Worm (Caenorhabditis elegans) whole organism, early embryonic: ENCODE measurements around the gene abu-7.

Experiments
- B0310.2 ChIP-seq: sonication (generic microtip); optimal IDR thresholded peaks from 2 replicates; lab custom pipeline; 2016; ENCODE audit warnings: mild to moderate bottlenecking, missing genetic modification characterization, missing compliant biosample characterization
- F13C5.2 ChIP-seq: sonication (generic microtip); optimal IDR thresholded peaks from 2 replicates; lab custom pipeline; 2017; ENCODE audit warnings: mild to moderate bottlenecking, missing genetic modification characterization, inconsistent platforms, missing compliant biosample characterization
- aly-1 ChIP-seq: sonication (generic microtip); optimal IDR thresholded peaks from 2 replicates; lab custom pipeline; 2016; ENCODE audit warnings: missing genetic modification characterization, missing compliant biosample characterization
- ama-1 ChIP-seq: fragments of 150-350 bp; optimal IDR thresholded peaks from 2 replicates; lab custom pipeline; 2014
- ceh-13 ChIP-seq: fragments of 200-800 bp; sonication (Bioruptor generic); optimal IDR thresholded peaks from 2 replicates; lab custom pipeline; 2018; ENCODE audit warnings: mild to moderate bottlenecking, missing genetic modification characterization, missing compliant biosample characterization
- ceh-36 ChIP-seq: sonication (generic microtip); optimal IDR thresholded peaks from 2 replicates; lab custom pipeline; 2016; ENCODE audit warnings: missing genetic modification characterization, inconsistent platforms, missing compliant biosample characterization
- ets-7 ChIP-seq: sonication (generic microtip); optimal IDR thresholded peaks from 2 replicates; lab custom pipeline; 2016; ENCODE audit warnings: missing genotype, missing genetic modification characterization, missing compliant biosample characterization
- flt-1 ChIP-seq: fragments of 200-800 bp; sonication (Bioruptor generic); IDR thresholded peaks from 2 replicates; pipeline ENCODE4 v1.3.6; 2022; ENCODE audit warnings: missing genetic modification characterization, missing compliant biosample characterization
- hmbx-1 ChIP-seq: sonication (generic microtip); optimal IDR thresholded peaks from 2 replicates; lab custom pipeline; 2016; ENCODE audit warnings: mild to moderate bottlenecking, missing genetic modification characterization, missing compliant biosample characterization
- hmg-4 ChIP-seq: fragments of 200-800 bp; sonication (Bioruptor generic); optimal IDR thresholded peaks from 2 replicates; lab custom pipeline; 2018; ENCODE audit warnings: mild to moderate bottlenecking, missing genetic modification characterization, missing compliant biosample characterization
- hnd-1 ChIP-seq: sonication (generic microtip); optimal IDR thresholded peaks from 2 replicates; lab custom pipeline; 2016; ENCODE audit warnings: missing genetic modification characterization, missing compliant biosample characterization
- pes-1 ChIP-seq: fragments of 200-800 bp; sonication (Bioruptor generic); IDR thresholded peaks from 2 replicates; pipeline ENCODE4 v1.3.6; 2022; ENCODE audit warnings: missing genetic modification reagents, missing genetic modification characterization, missing compliant biosample characterization
- scrt-1 ChIP-seq: fragments of 200-800 bp; sonication (Bioruptor generic); IDR thresholded peaks from 2 replicates; pipeline ENCODE4 v1.3.6; 2022; ENCODE audit warnings: missing genetic modification characterization, missing compliant biosample characterization
- sea-1 ChIP-seq: fragments of 200-800 bp; sonication (Bioruptor generic); conservative IDR thresholded peaks from 2 replicates; pipeline ENCODE4 v1.3.6; 2022; ENCODE audit warnings: missing genetic modification characterization, missing compliant biosample characterization
- tbx-11 ChIP-seq: fragments of 200-800 bp; sonication (Bioruptor generic); IDR thresholded peaks from 2 replicates; pipeline ENCODE4 v1.3.6; 2022; ENCODE audit warnings: missing genetic modification characterization, missing compliant biosample characterization
- tbx-37 ChIP-seq: fragments of 200-800 bp; sonication (Bioruptor generic); conservative IDR thresholded peaks from 2 replicates; pipeline ENCODE4 v1.3.6; 2022; ENCODE audit warnings: missing genetic modification reagents, missing genetic modification characterization, missing compliant biosample characterization
- tra-4 ChIP-seq: sonication (generic microtip); optimal IDR thresholded peaks from 2 replicates; lab custom pipeline; 2017; ENCODE audit warnings: missing genetic modification characterization, missing compliant biosample characterization

Gene abu-7

ce11 chrV:5194508-5194907 lies 29.9 kb upstream of the abu-7 start, which contains the start of gene abu-8:
TSS of gene abu-8 (minus strand) at chrV:5194608.
- TF ChIP-seq B0310.2 (tag; lab: Kevin White, UChicago) = no peak
- no peak for TF ChIP-seq tbx-37 (GFP tag; lab: Robert Waterston, UW)
- TF ChIP-seq hnd-1 = no peak
- no peak for TF ChIP-seq flt-1 (GFP tag; lab: Robert Waterston, UW)
- TF ChIP-seq hmg-4 (GFP tag; lab: Kevin White, UChicago) = no peak
- TF ChIP-seq tra-4 (tag; lab: Kevin White, UChicago) = no peak
- no peak for TF ChIP-seq ceh-13 (GFP tag; lab: Kevin White, UChicago)

- TF ChIP-seq ceh-13 (GFP tag; lab: Kevin White, UChicago) (no peak), tbx-37 (GFP tag; lab: Robert Waterston, UW) (no peak), scrt-1 (GFP tag; lab: Robert Waterston, UW) (no peak), ama-1 (lab: Kevin White, UChicago) (no peak), tra-4 (tag; lab: Kevin White, UChicago) (no peak), aly-1 (no peak), flt-1 (GFP tag; lab: Robert Waterston, UW) (no peak), sea-1 (GFP tag; lab: Robert Waterston, UW) (no peak), pes-1 (no peak), F13C5.2 (tag; lab: Kevin White, UChicago) (no peak), B0310.2 (tag; lab: Kevin White, UChicago) (no peak), ets-7 (tag; lab: Kevin White, UChicago) (no peak), hnd-1 (no peak), hmg-4 (GFP tag; lab: Kevin White, UChicago) (no peak), tbx-11 (no peak), ceh-36 (tag; lab: Kevin White, UChicago) (no peak), hmbx-1 (tag; lab: Kevin White, UChicago) (no peak)
Measured at ce11 chrV:5192501-5192900, 27.9 kb upstream of the abu-7 start, which contains the start of gene C03A7.13. TSS of gene C03A7.13 (minus strand) at chrV:5192543.

ce11 chrV:5181612-5182011 lies 17.0 kb upstream of the abu-7 start, which contains the start of gene C03A7.2:
TSS of gene C03A7.2 (plus strand) at chrV:5181912.
- TF ChIP-seq sea-1 (GFP tag; lab: Robert Waterston, UW) (no peak), tbx-37 (GFP tag; lab: Robert Waterston, UW) (no peak), scrt-1 (GFP tag; lab: Robert Waterston, UW) (no peak), ets-7 (tag; lab: Kevin White, UChicago) (no peak), F13C5.2 (tag; lab: Kevin White, UChicago) (no peak), tra-4 (tag; lab: Kevin White, UChicago) (no peak)

- TF ChIP-seq F13C5.2 (tag; lab: Kevin White, UChicago) = no peak
- no peak for TF ChIP-seq hnd-1
- TF ChIP-seq aly-1 = no peak
- TF ChIP-seq sea-1 (GFP tag; lab: Robert Waterston, UW) = no peak
- TF ChIP-seq ceh-13 (GFP tag; lab: Kevin White, UChicago) = no peak
- TF ChIP-seq ama-1 (lab: Kevin White, UChicago) = no peak
- no peak for TF ChIP-seq tbx-37 (GFP tag; lab: Robert Waterston, UW)
- TF ChIP-seq tra-4 (tag; lab: Kevin White, UChicago) = no peak
- TF ChIP-seq pes-1 = no peak
- TF ChIP-seq scrt-1 (GFP tag; lab: Robert Waterston, UW) = no peak
- TF ChIP-seq ets-7 (tag; lab: Kevin White, UChicago) = no peak
- no peak for TF ChIP-seq tbx-11
- TF ChIP-seq hmbx-1 (tag; lab: Kevin White, UChicago) = no peak
Measured at ce11 chrV:5178051-5178450, 13.5 kb upstream of the abu-7 start.

ce11 chrV:5177209-5177608 lies 12.6 kb upstream of the abu-7 start, which contains the start of gene ugt-51:
TSS of gene ugt-51 (minus strand) at chrV:5177309.
- TF ChIP-seq pes-1 (no peak), F13C5.2 (tag; lab: Kevin White, UChicago) (no peak), aly-1 (no peak), hmbx-1 (tag; lab: Kevin White, UChicago) (no peak), sea-1 (GFP tag; lab: Robert Waterston, UW) (no peak)

ce11 chrV:5172833-5173232 lies 8.3 kb upstream of the abu-7 start, which contains the start of gene srt-65:
TSS of gene srt-65 (minus strand) at chrV:5172933.
- no peak for TF ChIP-seq tbx-11
- TF ChIP-seq pes-1 = no peak
- TF ChIP-seq hmbx-1 (tag; lab: Kevin White, UChicago) = no peak
- TF ChIP-seq hmg-4 (GFP tag; lab: Kevin White, UChicago) = no peak
- TF ChIP-seq tbx-37 (GFP tag; lab: Robert Waterston, UW) = no peak
- no peak for TF ChIP-seq tra-4 (tag; lab: Kevin White, UChicago)
- no peak for TF ChIP-seq aly-1
- no peak for TF ChIP-seq F13C5.2 (tag; lab: Kevin White, UChicago)
- no peak for TF ChIP-seq ama-1 (lab: Kevin White, UChicago)
- no peak for TF ChIP-seq ceh-36 (tag; lab: Kevin White, UChicago)
- no peak for TF ChIP-seq ceh-13 (GFP tag; lab: Kevin White, UChicago)
- TF ChIP-seq B0310.2 (tag; lab: Kevin White, UChicago) = no peak
- TF ChIP-seq hnd-1 = no peak
- TF ChIP-seq sea-1 (GFP tag; lab: Robert Waterston, UW) = no peak

ce11 chrV:5169586-5169985 lies 5.0 kb upstream of the abu-7 start, which contains the start of gene srt-64:
TSS of gene srt-64 (minus strand) at chrV:5169686.
- no peak for TF ChIP-seq flt-1 (GFP tag; lab: Robert Waterston, UW)
- TF ChIP-seq ceh-13 (GFP tag; lab: Kevin White, UChicago) = no peak
- no peak for TF ChIP-seq hnd-1
- TF ChIP-seq hmbx-1 (tag; lab: Kevin White, UChicago) = no peak
- no peak for TF ChIP-seq ama-1 (lab: Kevin White, UChicago)
- TF ChIP-seq tbx-37 (GFP tag; lab: Robert Waterston, UW) = no peak
- TF ChIP-seq aly-1 = no peak
- TF ChIP-seq sea-1 (GFP tag; lab: Robert Waterston, UW) = no peak
- TF ChIP-seq pes-1 = no peak
- no peak for TF ChIP-seq ceh-36 (tag; lab: Kevin White, UChicago)
- no peak for TF ChIP-seq scrt-1 (GFP tag; lab: Robert Waterston, UW)
- TF ChIP-seq ets-7 (tag; lab: Kevin White, UChicago) = no peak
- no peak for TF ChIP-seq tbx-11
- no peak for TF ChIP-seq B0310.2 (tag; lab: Kevin White, UChicago)
- TF ChIP-seq hmg-4 (GFP tag; lab: Kevin White, UChicago) = no peak
- TF ChIP-seq F13C5.2 (tag; lab: Kevin White, UChicago) = no peak
- no peak for TF ChIP-seq tra-4 (tag; lab: Kevin White, UChicago)
